Fruit fly (Drosophila melanogaster) ovary, adult (tissue): ENCODE measurements around the gene yellow-f2.

Source experiments
- CG17801 ChIP-seq: fragments of 200-800 bp; optimal IDR thresholded peaks from 2 replicates; lab custom pipeline; 2019; ENCODE audit warnings: missing biosample characterization, mild to moderate bottlenecking, missing genetic modification characterization, moderate library complexity; ENCODE audit not compliant: partially characterized antibody

yellow-f2 gene

dm6 chr3R:12985828-12986530 lies 9.0 kb downstream of the yellow-f2 start, which contains the start of gene CG31342:
Gene CG31342 (plus strand): TSS chr3R:12986041.
- peak; percentile 48 for TF ChIP-seq CG17801 (GFP tag; lab: Kevin White, UChicago)

dm6 chr3R:12982982-12983633 lies 11.8 kb downstream of the yellow-f2 start:
- no peak for TF ChIP-seq CG17801 (GFP tag; lab: Kevin White, UChicago)

dm6 chr3R:12982167-12982981 lies 12.6 kb downstream of the yellow-f2 start:
- peak; percentile 54 for TF ChIP-seq CG17801 (GFP tag; lab: Kevin White, UChicago)

- TF ChIP-seq CG17801 (GFP tag; lab: Kevin White, UChicago): peak; percentile 72
These were observed 13.4 kb downstream of the yellow-f2 start for dm6 chr3R:12981334-12982166.

- TF ChIP-seq CG17801 (GFP tag; lab: Kevin White, UChicago): no peak
These were observed 14.2 kb downstream of the yellow-f2 start, which contains the start of gene Paip2 for dm6 chr3R:12980628-12981219. Gene Paip2 (plus strand): TSS chr3R:12980792.

dm6 chr3R:12977371-12978050 lies 17.4 kb downstream of the yellow-f2 start, which contains the start of the genes CG7381 and CG7091:
Gene CG7381 (minus strand): TSS chr3R:12977471.
Gene CG7091 (plus strand): TSS chr3R:12978000.
- no peak for TF ChIP-seq CG17801 (GFP tag; lab: Kevin White, UChicago)

dm6 chr3R:12975223-12975622 lies 19.7 kb downstream of the yellow-f2 start:
- TF ChIP-seq CG17801 (GFP tag; lab: Kevin White, UChicago): no peak

- no peak for TF ChIP-seq CG17801 (GFP tag; lab: Kevin White, UChicago)
These were observed 20.5 kb downstream of the yellow-f2 start for dm6 chr3R:12974447-12974846.

- TF ChIP-seq CG17801 (GFP tag; lab: Kevin White, UChicago): no peak
These were observed 22.8 kb downstream of the yellow-f2 start for dm6 chr3R:12972106-12972505.

dm6 chr3R:12967612-12968011 lies 27.3 kb downstream of the yellow-f2 start, which contains the start of the genes CG14384 and grsm:
Gene CG14384 (minus strand): TSS chr3R:12967712.
Gene grsm (minus strand): TSS chr3R:12967712.
- TF ChIP-seq CG17801 (GFP tag; lab: Kevin White, UChicago): no peak

- no peak for TF ChIP-seq CG17801 (GFP tag; lab: Kevin White, UChicago)
These were observed 30.9 kb downstream of the yellow-f2 start for dm6 chr3R:12964043-12964442.

dm6 chr3R:12963491-12963890 lies 31.5 kb downstream of the yellow-f2 start, which contains the start of gene Cyp304a1:
Gene Cyp304a1 (plus strand): TSS chr3R:12963791.
- no peak for TF ChIP-seq CG17801 (GFP tag; lab: Kevin White, UChicago)

- no peak for TF ChIP-seq CG17801 (GFP tag; lab: Kevin White, UChicago)
These were observed 32.3 kb downstream of the yellow-f2 start for dm6 chr3R:12962612-12963011.
